Fruit fly (Drosophila melanogaster): ENCODE measurements around the gene koko.
A peak's percentile ranks its signal among the peaks of the same experiment; 100 is the strongest.

Gene koko

dm6 chr3R:18438827-18439717 lies 36.2 kb downstream of the koko start (continued):
- TF ChIP-seq Usf (GFP tag; optimal IDR thresholded peaks at IDR 0.05) (peak; percentile 40), NC2β (GFP tag; optimal IDR thresholded peaks at IDR 0.05) (no peak), lbe (GFP tag; optimal IDR thresholded peaks at IDR 0.05) (no peak), dmrt11E (tag; optimal IDR thresholded peaks at IDR 0.05) (peak; percentile 34), bab2 (GFP tag; optimal IDR thresholded peaks at IDR 0.05) (peak; percentile 65), trem (tag; optimal IDR thresholded peaks at IDR 0.05) (no peak), CG11695 (GFP tag; IDR thresholded peaks at IDR 0.05) (peak; percentile 49; the same call in 2 of the 3 replicates), stc (GFP tag; IDR thresholded peaks at IDR 0.05) (peak; percentile 47; the same call in 1 of the 2 replicates), ems (GFP tag; optimal IDR thresholded peaks at IDR 0.05) (no peak), CG13296 (GFP tag; optimal IDR thresholded peaks at IDR 0.05) (peak; percentile 73), CG16863 (GFP tag; optimal IDR thresholded peaks at IDR 0.05) (peak; percentile 24), CG4854 (GFP tag; optimal IDR thresholded peaks at IDR 0.05) (peak; percentile 13), CG6683 (GFP tag; optimal IDR thresholded peaks at IDR 0.05) (no peak), CHES-1-like (GFP tag; optimal IDR thresholded peaks at IDR 0.05) (peak; percentile 62), dan (GFP tag; IDR thresholded peaks at IDR 0.05) (no peak), CG17568 (GFP tag; optimal IDR thresholded peaks at IDR 0.05) (peak; percentile 69), dati (GFP tag; IDR thresholded peaks at IDR 0.05) (no peak), hkb (optimal IDR thresholded peaks at IDR 0.05) (no peak), hkb (GFP tag; IDR thresholded peaks at IDR 0.05) (peak; percentile 60), CG1233 (GFP tag; optimal IDR thresholded peaks at IDR 0.05) (peak; percentile 43)

- TF ChIP-seq phol (tag; optimal IDR thresholded peaks at IDR 0.05) (no peak), cwo (GFP tag; optimal IDR thresholded peaks at IDR 0.05) (peak; percentile 1), CG11456 (GFP tag; IDR thresholded peaks at IDR 0.05) (0 out of 3 replicates have a peak, but pooled peaks have one; percentile 11), CG10543 (GFP tag; optimal IDR thresholded peaks at IDR 0.05) (peak; percentile 23), Med (GFP tag) (peak; percentile 33), CG15073 (GFP tag; optimal IDR thresholded peaks at IDR 0.05) (no peak), CG10274 (GFP tag; optimal IDR thresholded peaks at IDR 0.05) (peak; percentile 56), sr (GFP tag; IDR thresholded peaks at IDR 0.05) (peak; percentile 93), CG1647 (GFP tag; optimal IDR thresholded peaks at IDR 0.05) (no peak), CG5245 (GFP tag; optimal IDR thresholded peaks at IDR 0.05) (no peak), CG32532 (GFP tag; IDR thresholded peaks at IDR 0.05) (0 out of 2 replicates have a peak, but pooled peaks have one; percentile 25), bowl (GFP tag; IDR thresholded peaks at IDR 0.05) (no peak)
Measured at dm6 chr3R:18443232-18443631, 40.4 kb downstream of the koko start.

dm6 chr3R:18445148-18445843 lies 42.5 kb downstream of the koko start:
- no peak for TF ChIP-seq dysf (GFP tag; IDR thresholded peaks at IDR 0.05)
- TF ChIP-seq CG8290 (GFP tag; optimal IDR thresholded peaks at IDR 0.05), result no peak
- peak in 1 of 2 experiments; percentile 45 for TF ChIP-seq CG8290 (tag; optimal IDR thresholded peaks at IDR 0.05)
- TF ChIP-seq CG32772 (GFP tag; IDR thresholded peaks at IDR 0.05), result 0 out of 2 replicates have a peak, but pooled peaks have one; percentile 23
- no peak for TF ChIP-seq dm (GFP tag; optimal IDR thresholded peaks at IDR 0.05)
- TF ChIP-seq CG6854 (GFP tag; optimal IDR thresholded peaks at IDR 0.05), result no peak
- 0 out of 2 replicates have a peak, but pooled peaks have one; percentile 11 for TF ChIP-seq MBD-R2 (GFP tag; IDR thresholded peaks at IDR 0.05)
- TF ChIP-seq sima (GFP tag; optimal IDR thresholded peaks at IDR 0.05), result no peak
- no peak for TF ChIP-seq HmgZ (tag; optimal IDR thresholded peaks at IDR 0.05)
- TF ChIP-seq CG10321 (GFP tag; IDR thresholded peaks at IDR 0.05), result no peak
- TF ChIP-seq Dbx (GFP tag; IDR thresholded peaks at IDR 0.05), result 0 out of 3 replicates have a peak, but pooled peaks have one; percentile 14
- TF ChIP-seq Ets65A (GFP tag), result peak; percentile 21
- TF ChIP-seq sug (tag; optimal IDR thresholded peaks at IDR 0.05), result peak; percentile 55
- TF ChIP-seq CG13424 (tag; optimal IDR thresholded peaks at IDR 0.05), result no peak
- peak in 1 of 2 experiments; percentile 52 for TF ChIP-seq Pdp1 (GFP tag; optimal IDR thresholded peaks at IDR 0.05)
- no peak for TF ChIP-seq CG31388 (GFP tag; optimal IDR thresholded peaks at IDR 0.05)
